Worm (Caenorhabditis elegans): ENCODE data around the gene ivns-1.

- TF ChIP-seq unc-62 (GFP tag; optimal IDR thresholded peaks at IDR 0.05) (no peak), ces-1 (GFP tag; optimal IDR thresholded peaks at IDR 0.05) (no peak), nhr-237 (tag; optimal IDR thresholded peaks at IDR 0.05) (no peak), snpc-4 (tag; optimal IDR thresholded peaks at IDR 0.05) (no peak), bed-3 (GFP tag; optimal IDR thresholded peaks at IDR 0.05) (no peak)
Measured at ce11 chrX:12667804-12668511, 33.8 kb upstream of the ivns-1 start, which contains the start of gene nhr-17.
